Worm (Caenorhabditis elegans) whole organism, late embryonic: ENCODE measurements around the gene nhr-270.

Source experiments
- C08G9.2 ChIP-seq: sonication (generic microtip); optimal IDR thresholded peaks from 2 replicates; lab custom pipeline; 2016; ENCODE audit warnings: mild to moderate bottlenecking, missing genetic modification characterization, moderate library complexity, missing compliant biosample characterization
- C38D4.7 ChIP-seq: fragments of 200-800 bp; sonication (Bioruptor generic); optimal IDR thresholded peaks from 2 replicates; lab custom pipeline; 2018; ENCODE audit warnings: mild to moderate bottlenecking, missing genetic modification characterization, moderate library complexity, missing compliant biosample characterization
- F13H6.1 ChIP-seq: sonication (generic microtip); optimal IDR thresholded peaks from 2 replicates; lab custom pipeline; 2016; ENCODE audit warnings: missing genetic modification characterization, missing compliant biosample characterization
- T23F11.4 ChIP-seq: fragments of 200-800 bp; sonication (Bioruptor generic); optimal IDR thresholded peaks from 2 replicates; lab custom pipeline; 2018; ENCODE audit warnings: mild to moderate bottlenecking, missing genetic modification characterization, missing compliant biosample characterization
- ahr-1 ChIP-seq: sonication (generic microtip); optimal IDR thresholded peaks from 2 replicates; lab custom pipeline; 2016; ENCODE audit warnings: missing genetic modification characterization, missing compliant biosample characterization
- ceh-18 ChIP-seq: sonication (generic microtip); optimal IDR thresholded peaks from 2 replicates; lab custom pipeline; 2016; ENCODE audit warnings: missing genetic modification characterization, missing compliant biosample characterization
- ceh-19 ChIP-seq: fragments of 200-800 bp; sonication (Bioruptor generic); optimal IDR thresholded peaks from 2 replicates; lab custom pipeline; 2018; ENCODE audit warnings: mild to moderate bottlenecking, missing genetic modification characterization, missing compliant biosample characterization
- ceh-22 ChIP-seq: sonication (generic microtip); optimal IDR thresholded peaks from 2 replicates; lab custom pipeline; 2017; ENCODE audit warnings: missing biosample characterization, missing genetic modification characterization
- ceh-30 ChIP-seq: fragments of 150-350 bp; optimal IDR thresholded peaks from 2 replicates; lab custom pipeline; 2014; ENCODE audit warnings: missing biosample characterization, missing genetic modification characterization
- ceh-34 ChIP-seq: sonication (generic microtip); optimal IDR thresholded peaks from 2 replicates; lab custom pipeline; 2016; ENCODE audit warnings: mild to moderate bottlenecking, missing genetic modification characterization, missing compliant biosample characterization
- ceh-45 ChIP-seq: fragments of 200-800 bp; sonication (Bioruptor generic); IDR thresholded peaks from 2 replicates; pipeline ENCODE4 v1.3.6; 2022; ENCODE audit warnings: missing genetic modification reagents, missing genetic modification characterization, missing compliant biosample characterization
- che-1 ChIP-seq: sonication (generic microtip); optimal IDR thresholded peaks from 2 replicates; lab custom pipeline; 2016; ENCODE audit warnings: mild to moderate bottlenecking, missing genetic modification characterization, missing compliant biosample characterization
- dve-1 ChIP-seq: sonication (generic microtip); optimal IDR thresholded peaks from 2 replicates; lab custom pipeline; 2017; ENCODE audit warnings: antibody characterized with exemption, mild to moderate bottlenecking, missing genetic modification characterization, missing compliant biosample characterization
- ets-4 ChIP-seq: sonication (generic microtip); optimal IDR thresholded peaks from 2 replicates; lab custom pipeline; 2016; ENCODE audit warnings: missing genetic modification characterization, missing compliant biosample characterization
- fax-1 ChIP-seq: sonication (generic microtip); optimal IDR thresholded peaks from 2 replicates; lab custom pipeline; 2016; ENCODE audit warnings: missing genotype, missing genetic modification characterization, missing compliant biosample characterization
- fkh-10 ChIP-seq: fragments of 150-350 bp; optimal IDR thresholded peaks from 2 replicates; lab custom pipeline; 2014; ENCODE audit warnings: missing biosample characterization, missing genetic modification reagents, missing genetic modification characterization
- fkh-6 ChIP-seq: sonication (generic microtip); optimal IDR thresholded peaks from 2 replicates; lab custom pipeline; 2016; ENCODE audit warnings: missing genetic modification characterization, missing compliant biosample characterization
- hlh-13 ChIP-seq: fragments of 200-800 bp; sonication (Bioruptor generic); optimal IDR thresholded peaks from 2 replicates; lab custom pipeline; 2018; ENCODE audit warnings: mild to moderate bottlenecking, missing genetic modification characterization, missing compliant biosample characterization
- hlh-15 ChIP-seq: sonication (generic microtip); optimal IDR thresholded peaks from 2 replicates; lab custom pipeline; 2016; ENCODE audit warnings: missing genetic modification characterization, missing compliant biosample characterization
- hlh-30 ChIP-seq: sonication (generic microtip); optimal IDR thresholded peaks from 2 replicates; lab custom pipeline; 2017; ENCODE audit warnings: antibody characterized with exemption, missing genetic modification characterization, missing compliant biosample characterization; ENCODE audit not compliant: insufficient read depth
- hlh-6 ChIP-seq: sonication (generic microtip); optimal IDR thresholded peaks from 2 replicates; lab custom pipeline; 2016; ENCODE audit warnings: missing genotype, missing genetic modification characterization, missing compliant biosample characterization
- hlh-8 ChIP-seq: sonication (generic microtip); optimal IDR thresholded peaks from 2 replicates; lab custom pipeline; 2016; ENCODE audit warnings: missing genotype, missing genetic modification characterization, missing compliant biosample characterization
- lim-6 ChIP-seq: sonication (generic microtip); optimal IDR thresholded peaks from 2 replicates; lab custom pipeline; 2016; ENCODE audit warnings: missing genetic modification characterization, missing compliant biosample characterization
- madf-2 ChIP-seq: sonication (generic microtip); optimal IDR thresholded peaks from 2 replicates; lab custom pipeline; 2017; ENCODE audit warnings: missing genetic modification characterization, missing compliant biosample characterization
- mec-3 ChIP-seq: sonication (generic microtip); optimal IDR thresholded peaks from 2 replicates; lab custom pipeline; 2016; ENCODE audit warnings: borderline replicate concordance, missing genetic modification characterization, missing compliant biosample characterization
- nfya-1 ChIP-seq: sonication (generic microtip); optimal IDR thresholded peaks from 2 replicates; lab custom pipeline; 2017; ENCODE audit warnings: missing genetic modification characterization, mild to moderate bottlenecking, missing compliant biosample characterization, antibody characterized with exemption, moderate library complexity
- pqm-1 ChIP-seq: sonication (generic microtip); optimal IDR thresholded peaks from 2 replicates; lab custom pipeline; 2016; ENCODE audit warnings: missing genetic modification characterization, missing compliant biosample characterization
- rnt-1 ChIP-seq: sonication (generic microtip); optimal IDR thresholded peaks from 2 replicates; lab custom pipeline; 2016; ENCODE audit warnings: missing genetic modification characterization, missing compliant biosample characterization
- sox-2 ChIP-seq: fragments of 200-800 bp; sonication (Bioruptor generic); IDR thresholded peaks from 2 replicates; pipeline ENCODE4 v1.3.6; 2022; ENCODE audit warnings: missing genetic modification reagents, missing genetic modification characterization, missing compliant biosample characterization
- syd-9 ChIP-seq: sonication (generic microtip); optimal IDR thresholded peaks from 2 replicates; lab custom pipeline; 2016; ENCODE audit warnings: mild to moderate bottlenecking, missing genetic modification characterization, moderate library complexity, missing compliant biosample characterization
- tbx-2 ChIP-seq: sonication (generic microtip); optimal IDR thresholded peaks from 2 replicates; lab custom pipeline; 2016; ENCODE audit warnings: missing genetic modification characterization, missing compliant biosample characterization
- tbx-7 ChIP-seq: sonication (generic microtip); optimal IDR thresholded peaks from 2 replicates; lab custom pipeline; 2016; ENCODE audit warnings: missing genotype, missing genetic modification characterization, missing compliant biosample characterization
- unc-3 ChIP-seq, 2 experiments: fragments of 200-800 bp in 1 of 2; sonication (Bioruptor generic) in 1 of 2; sonication (generic microtip) in 1 of 2; conservative IDR thresholded peaks in 1 of 2; optimal IDR thresholded peaks in 1 of 2; 2 replicates each; pipeline versions ENCODE4 v1.3.6 to Lab custom; 2016 to 2022; ENCODE audit warnings: missing compliant biosample characterization in 2 of 2, missing genetic modification characterization in 2 of 2, missing genetic modification reagents in 1 of 2
- unc-42 ChIP-seq: sonication (generic microtip); optimal IDR thresholded peaks from 2 replicates; lab custom pipeline; 2016; ENCODE audit warnings: missing genotype, missing genetic modification characterization, missing compliant biosample characterization
- unc-55 ChIP-seq: sonication (generic microtip); optimal IDR thresholded peaks from 2 replicates; lab custom pipeline; 2017; ENCODE audit warnings: missing biosample characterization, missing genetic modification reagents, missing genetic modification characterization
- zip-5 ChIP-seq: sonication (generic microtip); optimal IDR thresholded peaks from 2 replicates; lab custom pipeline; 2016; ENCODE audit warnings: missing genetic modification characterization, missing compliant biosample characterization

nhr-270 gene

ce11 chrV:764732-765131 lies 39.8 kb downstream of the nhr-270 start, which contains the start of gene str-238:
Gene str-238, plus strand, starts transcription at chrV:765032.
- TF ChIP-seq hlh-30, result peak; percentile 22
- no peak for TF ChIP-seq madf-2 (tag; lab: Kevin White, UChicago)
- no peak for TF ChIP-seq ets-4

DNA sequence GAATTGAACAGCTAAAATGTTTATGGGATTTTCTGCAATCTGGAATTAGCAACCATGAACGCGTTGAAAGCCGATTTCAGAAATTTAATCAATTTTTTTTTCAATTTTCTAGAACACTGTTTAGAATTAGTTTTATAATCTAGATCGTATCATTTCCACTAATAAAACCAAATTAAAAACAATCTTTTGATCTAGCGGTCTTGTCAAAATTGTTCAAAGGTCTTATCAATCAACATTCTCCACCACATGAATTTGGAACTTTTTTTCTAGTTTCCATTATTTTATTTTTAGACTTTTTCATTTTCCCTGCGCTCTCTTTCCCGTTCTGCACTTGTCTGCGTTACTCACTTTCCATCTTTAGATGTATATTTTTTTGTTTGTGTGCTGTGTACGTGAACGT lies 42.2 kb downstream of the nhr-270 start, which contains the start of gene srp-2:
Gene srp-2, plus strand, starts transcription at position 301 of the 400 bp plus-strand sequence.
- TF ChIP-seq tbx-7 (tag; lab: Kevin White, UChicago), result no peak
- TF ChIP-seq ceh-45, result no peak
- no peak for TF ChIP-seq ceh-22
- no peak for TF ChIP-seq pqm-1
- TF ChIP-seq tbx-2 (tag; lab: Kevin White, UChicago), result no peak
- TF ChIP-seq unc-42, result no peak
- TF ChIP-seq ets-4, result no peak
- no peak for TF ChIP-seq fkh-6 (tag; lab: Kevin White, UChicago)
- no peak for TF ChIP-seq C08G9.2 (tag; lab: Kevin White, UChicago)
- no peak for TF ChIP-seq fax-1
- no peak for TF ChIP-seq nfya-1 (tag; lab: Kevin White, UChicago)
- no peak for TF ChIP-seq hlh-15 (tag; lab: Kevin White, UChicago)
- TF ChIP-seq ceh-18 (tag; lab: Kevin White, UChicago), result no peak
- TF ChIP-seq mec-3 (tag; lab: Kevin White, UChicago), result no peak
- no peak for TF ChIP-seq zip-5 (tag; lab: Kevin White, UChicago)
- TF ChIP-seq C38D4.7 (GFP tag; lab: Kevin White, UChicago), result no peak
- TF ChIP-seq F13H6.1 (tag; lab: Kevin White, UChicago), result no peak
- no peak for TF ChIP-seq lim-6 (tag; lab: Kevin White, UChicago)
- no peak for TF ChIP-seq dve-1

ce11 chrV:761882-762281 lies 42.7 kb downstream of the nhr-270 start, which contains the start of gene C05E4.12:
Gene C05E4.12, minus strand, starts transcription at chrV:761982.
- TF ChIP-seq pqm-1, result no peak
- no peak for TF ChIP-seq unc-3 (GFP tag; conservative IDR thresholded peaks at IDR 0.05; lab: Robert Waterston, UW)
- TF ChIP-seq unc-3 (tag; optimal IDR thresholded peaks at IDR 0.05; lab: Kevin White, UChicago), result no peak
- TF ChIP-seq tbx-2 (tag; lab: Kevin White, UChicago), result no peak
- TF ChIP-seq dve-1, result no peak
- no peak for TF ChIP-seq ceh-34 (tag; lab: Kevin White, UChicago)
- no peak for TF ChIP-seq ceh-22
- no peak for TF ChIP-seq syd-9 (tag; lab: Kevin White, UChicago)
- no peak for TF ChIP-seq che-1 (tag; lab: Kevin White, UChicago)
- TF ChIP-seq ceh-19 (GFP tag; lab: Kevin White, UChicago), result no peak
- no peak for TF ChIP-seq sox-2 (GFP tag; lab: Robert Waterston, UW)
- no peak for TF ChIP-seq hlh-8 (tag; lab: Kevin White, UChicago)
- no peak for TF ChIP-seq rnt-1 (tag; lab: Kevin White, UChicago)
- no peak for TF ChIP-seq ceh-45
- no peak for TF ChIP-seq ceh-30
- no peak for TF ChIP-seq T23F11.4 (GFP tag; lab: Kevin White, UChicago)
- no peak for TF ChIP-seq hlh-13

DNA sequence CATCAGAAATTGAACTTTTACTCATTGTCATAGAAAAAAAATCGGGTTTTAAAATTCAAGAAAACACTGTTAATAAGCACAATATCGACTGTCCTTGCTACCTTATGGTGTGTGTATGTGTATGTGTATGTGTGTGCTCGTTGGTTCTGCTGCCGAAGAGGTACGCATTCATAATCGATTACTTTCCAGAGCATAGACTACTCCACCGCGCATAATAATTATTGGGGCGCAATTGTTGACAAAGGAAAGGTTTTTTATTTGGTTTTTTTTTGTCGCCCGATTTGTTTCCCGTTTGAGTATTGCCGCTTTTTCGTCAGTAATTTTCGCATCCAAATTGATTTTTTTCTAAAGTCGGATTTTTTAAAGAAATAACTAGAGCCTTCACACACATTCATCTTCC lies 43.3 kb downstream of the nhr-270 start, which contains the start of gene C05E4.15:
Gene C05E4.15, minus strand, starts transcription at position 101 of the 400 bp plus-strand sequence.
- TF ChIP-seq fkh-10 (GFP tag; lab: Kevin White, UChicago) (no peak), rnt-1 (tag; lab: Kevin White, UChicago) (no peak), hlh-13 (no peak), ets-4 (no peak), ahr-1 (no peak), hlh-6 (tag; lab: Kevin White, UChicago) (no peak)

DNA sequence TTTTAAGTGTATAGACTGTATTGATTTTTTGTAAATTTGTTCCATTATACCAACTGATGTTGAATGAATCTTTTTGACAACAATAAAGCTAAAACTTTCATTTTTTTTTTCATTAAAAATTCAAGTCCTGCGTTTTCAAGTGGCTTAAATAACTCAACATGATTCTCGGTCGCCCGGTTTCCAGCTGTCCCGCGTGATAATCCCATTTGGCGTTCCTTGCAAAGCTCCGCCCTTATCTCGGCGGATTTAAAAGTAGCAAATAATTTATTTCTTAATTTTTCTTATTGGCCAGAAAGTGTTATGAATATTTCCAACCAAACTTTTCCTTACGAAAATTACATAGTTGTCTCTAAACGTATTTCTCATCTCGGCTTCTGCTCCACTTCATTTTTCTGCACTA lies 48.4 kb downstream of the nhr-270 start, which contains the start of gene str-20:
Gene str-20, plus strand, starts transcription at position 301 of the 400 bp plus-strand sequence.
- TF ChIP-seq unc-55 (GFP tag; lab: Kevin White, UChicago) (no peak), rnt-1 (tag; lab: Kevin White, UChicago) (no peak), T23F11.4 (GFP tag; lab: Kevin White, UChicago) (no peak)
